Fruit fly (Drosophila melanogaster) whole organism, embryonic: ENCODE data around the gene MCTS1.

ENCODE experiments used
- Atf-2 ChIP-seq: fragments of 200-800 bp; sonication (Bioruptor generic); optimal IDR thresholded peaks from 2 replicates; lab custom pipeline; 2016; ENCODE audit warnings: missing biosample characterization, missing genetic modification characterization
- Bteb2 ChIP-seq: fragments of 200-800 bp; sonication (Bioruptor generic); optimal IDR thresholded peaks from 2 replicates; lab custom pipeline; 2016; ENCODE audit warnings: missing biosample characterization, missing genetic modification characterization
- CG12299 ChIP-seq: fragments of 200-800 bp; sonication (Bioruptor generic); optimal IDR thresholded peaks from 2 replicates; lab custom pipeline; 2018; ENCODE audit warnings: missing biosample characterization, mild to moderate bottlenecking, missing genetic modification characterization
- CG12744 ChIP-seq: fragments of 200-800 bp; sonication (Bioruptor generic); optimal IDR thresholded peaks from 2 replicates; lab custom pipeline; 2016; ENCODE audit warnings: missing biosample characterization, missing genetic modification characterization
- CG13775 ChIP-seq: fragments of 200-800 bp; sonication (Bioruptor generic); optimal IDR thresholded peaks from 3 replicates; lab custom pipeline; 2017; ENCODE audit warnings: missing biosample characterization, mild to moderate bottlenecking, missing genetic modification characterization
- CG15073 ChIP-seq: fragments of 200-800 bp; sonication (Bioruptor generic); optimal IDR thresholded peaks from 2 replicates; lab custom pipeline; 2016; ENCODE audit warnings: missing biosample characterization, missing genetic modification characterization
- CG15601 ChIP-seq: fragments of 200-800 bp; sonication (Bioruptor generic); optimal IDR thresholded peaks from 3 replicates; lab custom pipeline; 2019; ENCODE audit warnings: missing biosample characterization, mild to moderate bottlenecking, missing genetic modification characterization, moderate library complexity
- CG17829 ChIP-seq: fragments of 200-800 bp; optimal IDR thresholded peaks from 2 replicates; lab custom pipeline; 2019; ENCODE audit warnings: missing biosample characterization, mild to moderate bottlenecking, missing genetic modification characterization, moderate library complexity
- CG18011 ChIP-seq: fragments of 200-800 bp; sonication (Bioruptor generic); optimal IDR thresholded peaks from 2 replicates; lab custom pipeline; 2017; ENCODE audit warnings: missing biosample characterization, missing genetic modification characterization, mild to moderate bottlenecking, moderate library complexity, missing genotype
- CG18764 ChIP-seq: fragments of 200-800 bp; sonication (Bioruptor generic); optimal IDR thresholded peaks from 3 replicates; lab custom pipeline; 2016; ENCODE audit warnings: missing biosample characterization, missing genetic modification characterization
- CG2678 ChIP-seq: fragments of 200-800 bp; sonication (Bioruptor generic); optimal IDR thresholded peaks from 3 replicates; lab custom pipeline; 2019; ENCODE audit warnings: missing biosample characterization, mild to moderate bottlenecking, missing genetic modification characterization, moderate library complexity
- CG30431 ChIP-seq: fragments of 200-800 bp; sonication (Bioruptor generic); optimal IDR thresholded peaks from 2 replicates; lab custom pipeline; 2017; ENCODE audit warnings: missing biosample characterization, missing genetic modification characterization
- CG32772 ChIP-seq: fragments of 200-800 bp; sonication (Bioruptor generic); IDR thresholded peaks from 2 replicates; pipeline ENCODE4 v1.3.6; 2022; ENCODE audit warnings: missing biosample characterization, missing genetic modification characterization
- CG34224 ChIP-seq: fragments of 200-800 bp; sonication (Bioruptor generic); IDR thresholded peaks from 3 replicates; pipeline ENCODE4 v1.3.6; 2022; ENCODE audit warnings: missing biosample characterization, missing genetic modification characterization; ENCODE audit not compliant: partially characterized antibody
- CG3726 ChIP-seq: fragments of 200-800 bp; sonication (Bioruptor generic); IDR thresholded peaks from 3 replicates; pipeline ENCODE4, ENCODE4 v1.3.6; 2022; ENCODE audit warnings: missing biosample characterization, missing genetic modification characterization
- CG3847 ChIP-seq: fragments of 200-800 bp; sonication (Bioruptor generic); IDR thresholded peaks from 2 replicates; pipeline ENCODE4 v1.3.6; 2022; ENCODE audit warnings: missing biosample characterization, missing genetic modification characterization
- D19A ChIP-seq: fragments of 200-800 bp; optimal IDR thresholded peaks from 3 replicates; lab custom pipeline; 2019; ENCODE audit warnings: missing biosample characterization, mild to moderate bottlenecking, missing genetic modification characterization, moderate library complexity
- D19B ChIP-seq: fragments of 200-800 bp; sonication (Bioruptor generic); optimal IDR thresholded peaks from 2 replicates; lab custom pipeline; 2017; ENCODE audit warnings: missing biosample characterization, mild to moderate bottlenecking, missing genetic modification characterization
- Ets65A ChIP-seq: fragments of 200-800 bp; sonication (Bioruptor generic); peaks from one replicate; lab custom pipeline; 2016; ENCODE audit warnings: missing biosample characterization, missing genetic modification characterization
- Hr51 ChIP-seq, 2 experiments: fragments of 200-800 bp; sonication (Bioruptor generic); optimal IDR thresholded peaks; 2 replicates in 1 of 2; 3 replicates in 1 of 2; lab custom pipeline; 2016 to 2018; ENCODE audit warnings: missing biosample characterization in 2 of 2, missing genetic modification characterization in 2 of 2, mild to moderate bottlenecking in 1 of 2, moderate library complexity in 1 of 2
- Optix ChIP-seq: fragments of 200-800 bp; sonication (Bioruptor generic); IDR thresholded peaks from 3 replicates; pipeline ENCODE4 v1.3.6; 2022; ENCODE audit warnings: missing biosample characterization, missing genetic modification characterization
- Usf ChIP-seq: fragments of 200-800 bp; sonication (Bioruptor generic); optimal IDR thresholded peaks from 2 replicates; lab custom pipeline; 2017; ENCODE audit warnings: missing genotype, missing biosample characterization, missing genetic modification characterization
- bbx ChIP-seq: fragments of 200-800 bp; sonication (Bioruptor generic); IDR thresholded peaks from 2 replicates; pipeline ENCODE4 v1.3.6; 2022; ENCODE audit warnings: missing biosample characterization, missing genetic modification characterization; ENCODE audit not compliant: partially characterized antibody
- bsh ChIP-seq, 2 experiments: fragments of 200-800 bp; sonication (Bioruptor generic); optimal IDR thresholded peaks; 2 replicates each; lab custom pipeline; 2017 to 2018; ENCODE audit warnings: mild to moderate bottlenecking in 2 of 2, missing biosample characterization in 2 of 2, missing genetic modification characterization in 2 of 2, moderate library complexity in 1 of 2
- chm ChIP-seq: fragments of 200-800 bp; sonication (Bioruptor generic); IDR thresholded peaks from 2 replicates; pipeline ENCODE4 v1.3.6; 2022; ENCODE audit warnings: missing biosample characterization, missing genetic modification characterization
- croc ChIP-seq: fragments of 200-800 bp; sonication (Bioruptor generic); conservative IDR thresholded peaks from 3 replicates; pipeline ENCODE4 v1.3.6; 2022; ENCODE audit warnings: missing biosample characterization, missing genetic modification characterization
- da ChIP-seq: fragments of 200-800 bp; sonication (Bioruptor generic); optimal IDR thresholded peaks from 2 replicates; lab custom pipeline; 2016; ENCODE audit warnings: missing biosample characterization, missing genetic modification characterization
- disco-r ChIP-seq: fragments of 200-800 bp; sonication (Bioruptor generic); optimal IDR thresholded peaks from 2 replicates; lab custom pipeline; 2016; ENCODE audit warnings: missing biosample characterization, missing genetic modification characterization
- dysf ChIP-seq: fragments of 200-800 bp; sonication (Bioruptor generic); IDR thresholded peaks from 3 replicates; pipeline ENCODE4 v1.3.6; 2022; ENCODE audit warnings: missing biosample characterization, missing genetic modification characterization
- ham ChIP-seq: fragments of 200-800 bp; sonication (Bioruptor generic); IDR thresholded peaks from 2 replicates; pipeline ENCODE4 v1.3.6; 2022; ENCODE audit warnings: missing biosample characterization, missing genetic modification characterization
- lbe ChIP-seq: fragments of 200-800 bp; sonication (Bioruptor generic); optimal IDR thresholded peaks from 2 replicates; lab custom pipeline; 2016; ENCODE audit warnings: missing biosample characterization, mild to moderate bottlenecking, missing genetic modification characterization
- mld ChIP-seq: fragments of 200-800 bp; sonication (Bioruptor generic); IDR thresholded peaks from 3 replicates; pipeline ENCODE4 v1.3.6; 2022; ENCODE audit warnings: missing biosample characterization, missing genetic modification characterization; ENCODE audit not compliant: partially characterized antibody
- oc ChIP-seq: fragments of 200-800 bp; sonication (Bioruptor generic); optimal IDR thresholded peaks from 2 replicates; lab custom pipeline; 2018; ENCODE audit warnings: missing biosample characterization, mild to moderate bottlenecking, missing genetic modification characterization, moderate library complexity
- prd ChIP-seq, 3 experiments: fragments of >200 bp in 2 of 3; fragments of 200-800 bp in 1 of 3; sonication (Bioruptor generic) in 1 of 3; optimal IDR thresholded peaks in 2 of 3; IDR thresholded peaks in 1 of 3; 2 replicates in 2 of 3; 3 replicates in 1 of 3; pipeline versions ENCODE4 v1.3.6 to Lab custom; 2017 to 2022; ENCODE audit warnings: missing biosample characterization in 1 of 3, missing genetic modification characterization in 1 of 3
- sima ChIP-seq: fragments of 200-800 bp; sonication (Bioruptor generic); optimal IDR thresholded peaks from 2 replicates; lab custom pipeline; 2016; ENCODE audit warnings: missing biosample characterization, missing genetic modification characterization
- tll ChIP-seq, 2 experiments: fragments of 200-800 bp in 1 of 2; fragments of >200 bp in 1 of 2; sonication (Bioruptor generic) in 1 of 2; optimal IDR thresholded peaks; 2 replicates each; lab custom pipeline; 2017 to 2019; ENCODE audit warnings: missing biosample characterization in 2 of 2, missing genetic modification characterization in 2 of 2, mild to moderate bottlenecking in 1 of 2, moderate library complexity in 1 of 2

MCTS1 gene

DNA sequence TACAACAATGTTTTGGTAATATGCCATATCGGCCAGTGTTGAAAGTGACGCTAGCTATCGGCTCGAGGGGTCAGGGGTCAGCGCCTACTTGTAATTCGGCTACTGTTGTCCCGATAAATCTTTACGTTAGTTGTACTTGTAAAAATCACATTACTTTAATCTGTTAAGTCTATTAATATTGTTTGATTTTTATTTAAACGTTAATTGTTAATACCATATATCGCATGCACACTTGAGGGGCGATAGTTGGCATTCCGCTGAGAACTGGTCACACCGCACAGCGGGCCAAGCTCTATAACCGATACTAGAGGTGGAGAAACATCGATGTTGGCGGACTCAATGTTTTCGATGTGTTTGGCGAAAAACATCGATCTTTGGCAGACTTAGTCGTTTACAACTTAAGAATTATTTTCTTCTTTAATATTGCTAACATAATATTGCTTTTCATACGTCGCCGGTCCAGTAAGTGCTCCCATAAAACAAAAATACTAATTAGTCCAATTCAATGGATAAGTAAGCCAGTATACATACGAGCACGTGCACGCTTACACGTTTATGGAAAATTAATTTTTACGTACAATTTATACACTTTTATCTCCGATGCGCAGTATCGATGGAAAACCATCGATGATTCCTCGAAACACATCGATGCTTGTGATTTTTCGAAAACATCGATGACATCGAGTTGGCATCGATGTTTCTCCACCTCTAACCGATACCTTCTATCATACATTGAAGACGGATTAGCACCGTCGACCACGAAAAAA lies at the start of gene MCTS1, which contains the start of gene rux (continued):
- no peak for TF ChIP-seq da
- TF ChIP-seq CG12744 (GFP tag; lab: Kevin White, UChicago): no peak
- peak; percentile 82 for TF ChIP-seq CG34224 (GFP tag; lab: Robert Waterston, UW)
- TF ChIP-seq bbx (GFP tag; lab: Robert Waterston, UW): peak; percentile 92
- TF ChIP-seq tll (GFP tag; optimal IDR thresholded peaks at IDR 0.05; lab: Kevin White, UChicago): peak in 1 of 2 experiments; percentile 54
- no peak for TF ChIP-seq CG18764 (GFP tag; lab: Kevin White, UChicago)
- no peak for TF ChIP-seq CG17829 (tag; lab: Kevin White, UChicago)
- peak; percentile 49 for TF ChIP-seq CG18011 (GFP tag; lab: Kevin White, UChicago)
- TF ChIP-seq CG15073 (GFP tag; lab: Kevin White, UChicago): no peak
- peak; percentile 86 for TF ChIP-seq mld (GFP tag; lab: Robert Waterston, UW)
- no peak for TF ChIP-seq CG3726 (GFP tag; lab: Robert Waterston, UW)
- TF ChIP-seq chm (GFP tag; lab: Robert Waterston, UW): no peak
- no peak for TF ChIP-seq Atf-2 (GFP tag; lab: Kevin White, UChicago)
- TF ChIP-seq CG2678 (tag; lab: Kevin White, UChicago): peak; percentile 40
- TF ChIP-seq Optix (GFP tag; lab: Robert Waterston, UW): no peak
- TF ChIP-seq CG30431 (GFP tag; lab: Kevin White, UChicago): no peak
- TF ChIP-seq dysf (GFP tag; lab: Robert Waterston, UW): peak; percentile 42; the same call in 1 of the 3 replicates
- TF ChIP-seq CG3847 (GFP tag; lab: Robert Waterston, UW): peak; percentile 71
- TF ChIP-seq prd (optimal IDR thresholded peaks at IDR 0.05; lab: Kevin White, UChicago): no peak
- peak; percentile 45; the same call in 2 of the 3 replicates for TF ChIP-seq prd (GFP tag; IDR thresholded peaks at IDR 0.05; lab: Robert Waterston, UW)
- TF ChIP-seq lbe (GFP tag; lab: Kevin White, UChicago): peak; percentile 40
- no peak for TF ChIP-seq bsh (GFP tag; optimal IDR thresholded peaks at IDR 0.05; lab: Kevin White, UChicago)
- peak in 1 of 2 experiments; percentile 16 for TF ChIP-seq Hr51 (GFP tag; optimal IDR thresholded peaks at IDR 0.05; lab: Kevin White, UChicago)
- peak; percentile 29 for TF ChIP-seq CG13775
- no peak for TF ChIP-seq Usf (GFP tag; lab: Kevin White, UChicago)
- TF ChIP-seq oc (tag; lab: Kevin White, UChicago): no peak
- TF ChIP-seq CG32772 (GFP tag; lab: Robert Waterston, UW): no peak
- no peak for TF ChIP-seq D19B (GFP tag; lab: Kevin White, UChicago)
- TF ChIP-seq disco-r (GFP tag; lab: Kevin White, UChicago): no peak
- TF ChIP-seq D19A (tag; lab: Kevin White, UChicago): no peak
- TF ChIP-seq ham (GFP tag; lab: Robert Waterston, UW): no peak
- TF ChIP-seq CG15601: no peak
- TF ChIP-seq CG12299 (tag; lab: Kevin White, UChicago): no peak
- TF ChIP-seq Ets65A (GFP tag; lab: Kevin White, UChicago): peak; percentile 85
- TF ChIP-seq sima: no peak
- no peak for TF ChIP-seq Bteb2
- TF ChIP-seq croc (GFP tag; lab: Robert Waterston, UW): no peak
